Worm (Caenorhabditis elegans): Measurements from ENCODE around the gene ZC8.6.

- TF ChIP-seq klf-2 (GFP tag; conservative IDR thresholded peaks at IDR 0.05) (no peak), tab-1 (GFP tag; IDR thresholded peaks at IDR 0.05) (no peak), ztf-29 (GFP tag; IDR thresholded peaks at IDR 0.05) (no peak), ztf-23 (GFP tag; IDR thresholded peaks at IDR 0.05) (no peak), T22C8.4 (GFP tag; IDR thresholded peaks at IDR 0.05) (no peak), med-1 (GFP tag; optimal IDR thresholded peaks at IDR 0.05; ENCODE audit: insufficient read depth) (no peak), cog-1 (tag; optimal IDR thresholded peaks at IDR 0.05) (peak; percentile 41), ref-1 (GFP tag; conservative IDR thresholded peaks at IDR 0.05) (no peak), flt-1 (GFP tag; IDR thresholded peaks at IDR 0.05) (no peak)
Measured at ce11 chrX:4957259-4957658, 40.1 kb downstream of the ZC8.6 start, which contains the start of gene M03F4.4.
